Worm (Caenorhabditis elegans): ENCODE results near the gene lec-7.

DNA sequence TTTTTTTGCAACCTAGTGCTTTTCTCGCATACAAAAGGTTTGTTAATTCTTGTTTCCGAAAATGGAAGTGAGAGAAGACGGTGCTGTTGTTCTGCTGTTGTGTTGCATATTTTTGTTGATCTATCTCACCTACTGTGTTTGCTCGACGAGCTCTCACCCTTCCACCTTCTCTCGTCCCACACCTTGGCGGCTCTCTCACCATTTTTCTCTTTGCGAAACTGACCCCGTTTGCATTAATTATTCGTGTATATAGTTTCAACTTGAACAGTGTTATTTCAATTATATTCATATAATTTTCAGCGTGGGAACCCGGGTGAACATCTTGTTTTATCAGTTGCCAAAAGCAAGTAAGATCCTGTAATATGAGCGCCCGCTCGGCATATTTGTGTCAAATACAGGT is 25.3 kb downstream of the lec-7 start, which contains the start of gene R07B1.9:
- TF ChIP-seq lin-13 (tag; optimal IDR thresholded peaks at IDR 0.05) (no peak), unc-39 (tag; optimal IDR thresholded peaks at IDR 0.05) (no peak), sem-2 (GFP tag; optimal IDR thresholded peaks at IDR 0.05) (no peak), elt-3 (tag; optimal IDR thresholded peaks at IDR 0.05) (no peak), lsy-2 (tag; optimal IDR thresholded peaks at IDR 0.05) (no peak), nhr-28 (tag; optimal IDR thresholded peaks at IDR 0.05) (no peak)

All from whole organism, mixed stage, embryonic.